Worm (Caenorhabditis elegans) whole organism, midembryonic: ENCODE measurements around the gene nsy-4.

Source experiments
- T22C8.4 ChIP-seq: fragments of 200-800 bp; sonication (Bioruptor generic); IDR thresholded peaks from 2 replicates; pipeline ENCODE4 v1.3.6; 2022; ENCODE audit warnings: missing genetic modification characterization, missing compliant biosample characterization
- cog-1 ChIP-seq: sonication (generic microtip); optimal IDR thresholded peaks from 2 replicates; lab custom pipeline; 2016; ENCODE audit warnings: missing genetic modification characterization, missing compliant biosample characterization
- flt-1 ChIP-seq: fragments of 200-800 bp; sonication (Bioruptor generic); IDR thresholded peaks from 2 replicates; pipeline ENCODE4 v1.3.6; 2022; ENCODE audit warnings: missing genetic modification characterization, missing compliant biosample characterization
- klf-2 ChIP-seq: fragments of 200-800 bp; sonication (Bioruptor generic); conservative IDR thresholded peaks from 2 replicates; pipeline ENCODE4 v1.3.6; 2022; ENCODE audit warnings: missing genetic modification reagents, missing genetic modification characterization, missing compliant biosample characterization
- med-1 ChIP-seq: sonication (generic microtip); optimal IDR thresholded peaks from 2 replicates; lab custom pipeline; 2017; ENCODE audit warnings: missing genetic modification characterization, mild to moderate bottlenecking, missing compliant biosample characterization, antibody characterized with exemption, missing genetic modification reagents; ENCODE audit not compliant: insufficient read depth
- ref-1 ChIP-seq: fragments of 200-800 bp; sonication (Bioruptor generic); conservative IDR thresholded peaks from 2 replicates; pipeline ENCODE4 v1.3.6; 2022; ENCODE audit warnings: missing genetic modification reagents, missing genetic modification characterization, missing compliant biosample characterization
- tab-1 ChIP-seq: fragments of 200-800 bp; sonication (Bioruptor generic); IDR thresholded peaks from 2 replicates; pipeline ENCODE4 v1.3.6; 2022; ENCODE audit warnings: missing genetic modification characterization, missing compliant biosample characterization
- ztf-23 ChIP-seq: fragments of 200-800 bp; sonication (Bioruptor generic); IDR thresholded peaks from 2 replicates; pipeline ENCODE4 v1.3.6; 2022; ENCODE audit warnings: missing genetic modification reagents, missing genetic modification characterization, missing compliant biosample characterization
- ztf-29 ChIP-seq: fragments of 200-800 bp; sonication (Bioruptor generic); IDR thresholded peaks from 2 replicates; pipeline ENCODE4 v1.3.6; 2022; ENCODE audit warnings: missing genetic modification reagents, missing genetic modification characterization, missing compliant biosample characterization

DNA sequence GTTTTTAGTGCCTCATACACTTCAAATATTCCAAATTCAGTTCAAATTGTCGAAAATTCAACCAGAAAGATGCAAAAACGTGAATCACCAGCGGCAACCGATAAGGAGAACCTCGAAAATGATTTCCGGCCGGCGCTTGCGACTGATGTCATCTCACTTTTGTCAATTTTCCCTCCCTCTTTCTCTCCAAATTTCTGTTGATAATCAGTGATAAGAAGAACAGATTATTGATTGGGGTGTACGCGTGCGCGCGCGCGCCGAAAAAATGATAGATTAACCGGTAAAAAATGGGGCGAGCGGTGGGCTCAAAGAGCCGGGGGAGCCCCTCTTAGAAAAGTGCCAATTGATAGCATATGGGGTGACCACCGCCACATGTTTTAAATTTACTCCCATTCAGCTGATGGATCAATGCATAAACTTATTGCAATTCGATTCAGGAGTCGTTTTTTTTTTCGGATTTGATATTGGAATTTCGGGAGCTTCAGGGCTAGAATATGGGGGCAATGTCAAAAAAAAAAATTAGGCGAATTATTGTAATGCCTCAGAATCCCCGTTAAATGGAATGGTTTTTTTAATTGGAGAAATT lies 38.5 kb upstream of the nsy-4 start:
- no peak for TF ChIP-seq ref-1
- TF ChIP-seq med-1: no peak
- no peak for TF ChIP-seq T22C8.4 (GFP tag; lab: Robert Waterston, UW)
- TF ChIP-seq tab-1: no peak
- TF ChIP-seq klf-2 (GFP tag; lab: Robert Waterston, UW): no peak
- TF ChIP-seq ztf-29 (GFP tag; lab: Robert Waterston, UW): no peak
- no peak for TF ChIP-seq flt-1
- TF ChIP-seq ztf-23 (GFP tag; lab: Robert Waterston, UW): no peak
- no peak for TF ChIP-seq cog-1 (tag; lab: Kevin White, UChicago)
